Worm (Caenorhabditis elegans) whole organism, L3 larva: ENCODE measurements around the gene ZK185.4.

Experiments
- R02D3.7 ChIP-seq: fragments of 150-350 bp; optimal IDR thresholded peaks from 2 replicates; lab custom pipeline; 2014; ENCODE audit warnings: missing biosample characterization, missing genetic modification characterization
- ZK546.5 ChIP-seq: sonication (generic microtip); optimal IDR thresholded peaks from 2 replicates; lab custom pipeline; 2017; ENCODE audit warnings: missing biosample characterization, missing genetic modification characterization
- ama-1 ChIP-seq: fragments of 150-350 bp; optimal IDR thresholded peaks from 2 replicates; lab custom pipeline; 2018
- ceh-16 ChIP-seq: sonication (generic microtip); optimal IDR thresholded peaks from 2 replicates; lab custom pipeline; 2017; ENCODE audit warnings: missing biosample characterization, missing genetic modification characterization
- ceh-9 ChIP-seq: sonication (generic microtip); optimal IDR thresholded peaks from 2 replicates; lab custom pipeline; 2018; ENCODE audit warnings: missing biosample characterization, missing genetic modification characterization
- daf-12 ChIP-seq: fragments of 150-350 bp; optimal IDR thresholded peaks from 2 replicates; lab custom pipeline; 2014; ENCODE audit warnings: missing biosample characterization, missing genetic modification reagents, missing genetic modification characterization
- egl-27 ChIP-seq: sonication (generic microtip); optimal IDR thresholded peaks from 4 replicates; lab custom pipeline; 2017; ENCODE audit warnings: missing biosample characterization, missing genetic modification reagents, missing genetic modification characterization
- elt-1 ChIP-seq: fragments of 150-350 bp; optimal IDR thresholded peaks from 2 replicates; lab custom pipeline; 2014; ENCODE audit warnings: missing biosample characterization, missing genetic modification characterization
- elt-2 ChIP-seq: sonication (generic microtip); optimal IDR thresholded peaks from 2 replicates; lab custom pipeline; 2016; ENCODE audit warnings: missing genetic modification reagents, mild to moderate bottlenecking, missing genetic modification characterization, missing compliant biosample characterization
- elt-3 ChIP-seq, 3 experiments: fragments of 150-350 bp in 1 of 3; sonication (generic microtip) in 2 of 3; optimal IDR thresholded peaks; 2 replicates in 2 of 3; 4 replicates in 1 of 3; lab custom pipeline; 2014 to 2017; ENCODE audit warnings: missing biosample characterization in 3 of 3, missing genetic modification characterization in 3 of 3
- eor-1 ChIP-seq, 2 experiments: fragments of 150-350 bp; optimal IDR thresholded peaks; 2 replicates each; lab custom pipeline; 2014 to 2018; ENCODE audit warnings: missing biosample characterization in 2 of 2, missing genetic modification characterization in 2 of 2
- fkh-10 ChIP-seq: sonication (generic microtip); optimal IDR thresholded peaks from 2 replicates; lab custom pipeline; 2017; ENCODE audit warnings: missing biosample characterization, missing genetic modification reagents, missing genetic modification characterization
- hmg-11 ChIP-seq: sonication (generic microtip); optimal IDR thresholded peaks from 2 replicates; lab custom pipeline; 2016; ENCODE audit warnings: missing genetic modification characterization, missing compliant biosample characterization
- lin-15B ChIP-seq: fragments of 150-350 bp; optimal IDR thresholded peaks from 2 replicates; lab custom pipeline; 2014; ENCODE audit warnings: missing biosample characterization, missing genetic modification characterization
- lin-39 ChIP-seq: fragments of 150-350 bp; optimal IDR thresholded peaks from 2 replicates; lab custom pipeline; 2018; ENCODE audit warnings: missing biosample characterization, missing genetic modification reagents, missing genetic modification characterization
- lsy-12 ChIP-seq: sonication (generic microtip); optimal IDR thresholded peaks from 2 replicates; lab custom pipeline; 2016; ENCODE audit warnings: mild to moderate bottlenecking, missing genetic modification characterization, missing compliant biosample characterization
- mdl-1 ChIP-seq: fragments of 150-350 bp; optimal IDR thresholded peaks from 2 replicates; lab custom pipeline; 2014; ENCODE audit warnings: missing biosample characterization, missing genetic modification characterization
- mml-1 ChIP-seq: fragments of 150-350 bp; sonication (generic microtip); optimal IDR thresholded peaks from 3 replicates; lab custom pipeline; 2014; ENCODE audit warnings: missing biosample characterization, missing genetic modification characterization
- nfya-1 ChIP-seq: sonication (generic microtip); optimal IDR thresholded peaks from 2 replicates; lab custom pipeline; 2017; ENCODE audit warnings: missing genetic modification characterization, mild to moderate bottlenecking, missing compliant biosample characterization, antibody characterized with exemption, moderate library complexity; ENCODE audit not compliant: insufficient read depth
- nhr-11 ChIP-seq: fragments of 150-350 bp; optimal IDR thresholded peaks from 2 replicates; lab custom pipeline; 2014; ENCODE audit warnings: missing biosample characterization, missing genetic modification characterization
- nhr-12 ChIP-seq: fragments of 150-350 bp; optimal IDR thresholded peaks from 2 replicates; lab custom pipeline; 2014; ENCODE audit warnings: missing biosample characterization, missing genetic modification characterization
- nhr-23 ChIP-seq: fragments of 150-350 bp; optimal IDR thresholded peaks from 2 replicates; lab custom pipeline; 2014; ENCODE audit warnings: missing biosample characterization, missing genetic modification reagents, missing genetic modification characterization
- nhr-237 ChIP-seq: fragments of 150-350 bp; optimal IDR thresholded peaks from 2 replicates; lab custom pipeline; 2014; ENCODE audit warnings: missing biosample characterization, missing genetic modification characterization
- nhr-67 ChIP-seq: fragments of 150-350 bp; optimal IDR thresholded peaks from 2 replicates; lab custom pipeline; 2014; ENCODE audit warnings: missing biosample characterization, missing genetic modification characterization
- pha-4 ChIP-seq: fragments of 150-350 bp; optimal IDR thresholded peaks from 2 replicates; lab custom pipeline; 2014; ENCODE audit warnings: missing biosample characterization, missing genetic modification reagents, missing genetic modification characterization
- pqm-1 ChIP-seq: fragments of 150-350 bp; optimal IDR thresholded peaks from 2 replicates; lab custom pipeline; 2017; ENCODE audit warnings: missing biosample characterization, missing genetic modification characterization, inconsistent platforms
- sea-2 ChIP-seq: fragments of 150-350 bp; sonication (generic microtip); optimal IDR thresholded peaks from 4 replicates; lab custom pipeline; 2014; ENCODE audit warnings: missing biosample characterization, missing genetic modification reagents, missing genetic modification characterization
- skn-1 ChIP-seq: fragments of 150-350 bp; optimal IDR thresholded peaks from 2 replicates; lab custom pipeline; 2014; ENCODE audit warnings: missing biosample characterization, missing genetic modification characterization
- snpc-4 ChIP-seq: fragments of 150-350 bp; optimal IDR thresholded peaks from 2 replicates; lab custom pipeline; 2014; ENCODE audit warnings: missing biosample characterization, missing genetic modification characterization
- tbx-2 ChIP-seq: sonication (generic microtip); optimal IDR thresholded peaks from 2 replicates; lab custom pipeline; 2016; ENCODE audit warnings: mild to moderate bottlenecking, missing genetic modification characterization, missing compliant biosample characterization
- unc-39 ChIP-seq: sonication (generic microtip); optimal IDR thresholded peaks from 4 replicates; lab custom pipeline; 2017; ENCODE audit warnings: missing biosample characterization, missing genetic modification characterization
- unc-62 ChIP-seq: fragments of 150-350 bp; sonication (generic microtip); optimal IDR thresholded peaks from 4 replicates; lab custom pipeline; 2014; ENCODE audit warnings: missing biosample characterization, missing genetic modification reagents, missing genetic modification characterization
- zag-1 ChIP-seq: fragments of 150-350 bp; optimal IDR thresholded peaks from 2 replicates; lab custom pipeline; 2014; ENCODE audit warnings: missing biosample characterization, missing genetic modification characterization
- ztf-11 ChIP-seq: fragments of 150-350 bp; optimal IDR thresholded peaks from 2 replicates; lab custom pipeline; 2014; ENCODE audit warnings: missing biosample characterization, missing genetic modification characterization
- ztf-4 ChIP-seq: fragments of 150-350 bp; optimal IDR thresholded peaks from 2 replicates; lab custom pipeline; 2014; ENCODE audit warnings: missing biosample characterization, missing genetic modification characterization

The ZK185.4 gene

DNA sequence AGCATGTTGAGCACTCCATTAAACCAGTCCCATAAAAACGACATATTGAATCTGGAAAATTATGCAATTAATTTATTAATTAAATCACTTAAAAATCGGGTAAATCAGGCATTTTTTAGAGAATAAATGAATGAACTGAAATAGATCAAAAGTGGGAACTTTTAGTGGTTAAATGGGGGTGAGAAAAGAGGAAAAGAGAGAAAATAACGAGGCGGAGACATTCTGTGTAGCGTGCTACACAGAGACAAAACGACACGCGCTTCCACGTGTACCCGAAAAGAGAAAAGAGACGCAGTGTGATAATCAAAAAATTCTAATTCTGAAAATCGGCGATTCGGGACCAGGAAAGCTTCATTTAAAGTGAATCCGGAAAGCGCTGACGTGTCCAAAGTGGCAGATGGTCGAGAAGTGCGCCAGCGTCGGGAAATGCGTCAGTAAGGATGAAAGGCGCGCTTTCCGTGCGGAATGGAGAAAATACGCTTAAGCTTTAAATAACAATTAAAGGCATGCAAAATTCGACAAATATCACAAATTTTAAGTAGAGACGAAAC is 19.6 kb downstream of the ZK185.4 start, which contains the start of gene sar-1 (continued):
- TF ChIP-seq eor-1 (tag; optimal IDR thresholded peaks at IDR 0.05; lab: Kevin White, UChicago) (no peak), tbx-2 (peak; percentile 77), nhr-23 (peak; percentile 63), R02D3.7 (tag; lab: Kevin White, UChicago) (peak; percentile 40), pqm-1 (tag; lab: Kevin White, UChicago) (peak; percentile 57), nhr-67 (tag; lab: Kevin White, UChicago) (no peak), unc-39 (tag; lab: Kevin White, UChicago) (no peak), lsy-12 (tag; lab: Kevin White, UChicago) (peak; percentile 83), snpc-4 (tag; lab: Kevin White, UChicago) (peak; percentile 66), skn-1 (peak; percentile 49), nhr-12 (no peak), mml-1 (no peak)

DNA sequence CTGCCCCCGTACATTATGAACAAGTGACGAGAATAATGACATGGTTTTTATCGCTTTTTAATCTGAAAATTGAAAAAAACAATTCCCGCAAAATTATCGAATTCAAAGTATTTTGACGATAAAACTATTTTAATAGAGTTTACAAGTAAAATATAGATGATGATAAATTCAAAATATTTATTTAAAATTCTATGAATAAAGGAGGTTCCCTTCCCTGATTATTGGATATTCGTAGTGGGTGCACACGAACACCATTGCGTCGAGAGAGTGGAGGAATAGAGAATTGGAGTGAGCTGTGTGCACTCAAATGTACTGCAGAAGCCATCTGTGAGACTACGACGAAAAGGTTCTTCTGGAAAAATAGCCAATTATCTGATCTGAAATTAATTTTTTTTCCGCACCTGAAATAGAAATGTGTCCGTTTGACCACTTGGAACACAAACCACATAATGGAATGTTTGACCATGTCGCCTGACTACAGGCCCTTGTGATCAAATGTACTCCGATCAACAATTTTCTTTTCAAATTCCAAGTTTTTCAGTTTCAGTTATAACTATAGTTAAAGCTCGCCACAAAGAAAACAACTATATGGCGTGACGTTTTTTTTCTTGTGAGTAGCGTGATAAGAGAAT is 21.6 kb downstream of the ZK185.4 start, which contains the start of the genes rfth-1 and ZK180.8:
Gene rfth-1 (minus strand): TSS at position 51 of the 632 bp plus-strand sequence.
Gene ZK180.8 (minus strand): TSS at position 466 of the 632 bp plus-strand sequence.
- TF ChIP-seq tbx-2 (no peak), unc-39 (tag; lab: Kevin White, UChicago) (no peak), skn-1 (no peak), hmg-11 (tag; lab: Kevin White, UChicago) (peak; percentile 2), nhr-12 (no peak), unc-62 (GFP tag; lab: Kevin White, UChicago) (no peak), elt-1 (no peak), nhr-67 (tag; lab: Kevin White, UChicago) (no peak), egl-27 (no peak), pha-4 (tag; lab: Kevin White, UChicago) (peak; percentile 30), zag-1 (tag; lab: Kevin White, UChicago) (no peak), nhr-237 (no peak), ceh-16 (tag; lab: Kevin White, UChicago) (no peak), ama-1 (peak; percentile 0), mml-1 (no peak), ztf-4 (tag; lab: Kevin White, UChicago) (no peak), nfya-1 (no peak), snpc-4 (tag; lab: Kevin White, UChicago) (no peak)
- TF ChIP-seq, all 47 proteins: peak for 3

DNA sequence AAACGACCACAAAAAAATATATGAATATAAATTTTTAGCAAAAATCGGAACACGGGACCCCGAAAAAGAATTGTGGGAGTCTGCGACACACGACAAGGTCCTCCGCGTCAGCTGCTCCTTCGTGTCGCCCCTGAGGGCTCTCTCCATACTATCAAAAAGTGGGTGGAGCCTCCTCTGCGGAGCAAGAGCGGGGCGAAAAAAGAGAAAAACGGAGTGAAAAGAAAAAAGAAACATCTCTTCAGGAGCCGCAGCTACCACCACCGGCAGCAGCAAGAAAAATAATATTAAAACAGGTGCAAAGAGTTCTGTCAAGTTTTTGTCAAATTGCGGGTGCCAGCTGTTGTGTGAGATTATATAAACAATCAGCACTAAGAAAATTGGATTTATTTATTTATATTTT is 26.3 kb downstream of the ZK185.4 start, which contains the start of gene gbb-2:
Gene gbb-2 (minus strand): TSS at position 112 of the 400 bp plus-strand sequence.
- TF ChIP-seq lin-39 (peak; percentile 40), zag-1 (tag; lab: Kevin White, UChicago) (no peak), hmg-11 (tag; lab: Kevin White, UChicago) (no peak), nfya-1 (peak; percentile 38)
- TF ChIP-seq, all 47 proteins: peak for 2

DNA sequence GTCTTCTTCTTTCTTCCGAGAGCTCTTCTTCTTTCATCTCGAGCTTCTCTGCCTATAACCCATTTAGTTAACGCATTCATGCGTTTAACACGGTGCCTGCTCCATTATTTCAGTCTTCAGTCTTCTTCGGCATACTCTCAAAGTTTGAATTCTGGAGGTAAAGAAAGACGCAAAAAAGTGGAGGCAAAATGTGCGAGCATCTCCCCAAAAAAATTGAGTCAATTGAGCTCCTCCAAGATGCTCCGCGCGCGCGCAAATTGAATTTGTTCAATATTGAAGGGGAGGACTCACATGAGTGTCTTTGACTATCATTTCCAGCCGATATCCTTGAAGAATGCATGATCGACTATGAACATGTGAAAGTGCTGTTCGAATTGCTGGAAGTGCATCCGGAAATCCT is 27.8 kb downstream of the ZK185.4 start:
- TF ChIP-seq hmg-11 (tag; lab: Kevin White, UChicago) = no peak
- TF ChIP-seq R02D3.7 (tag; lab: Kevin White, UChicago) = no peak
- no peak for TF ChIP-seq ceh-9 (tag; lab: Kevin White, UChicago)
- no peak for TF ChIP-seq unc-39 (tag; lab: Kevin White, UChicago)
- TF ChIP-seq fkh-10 (GFP tag; lab: Kevin White, UChicago) = peak; percentile 47

DNA sequence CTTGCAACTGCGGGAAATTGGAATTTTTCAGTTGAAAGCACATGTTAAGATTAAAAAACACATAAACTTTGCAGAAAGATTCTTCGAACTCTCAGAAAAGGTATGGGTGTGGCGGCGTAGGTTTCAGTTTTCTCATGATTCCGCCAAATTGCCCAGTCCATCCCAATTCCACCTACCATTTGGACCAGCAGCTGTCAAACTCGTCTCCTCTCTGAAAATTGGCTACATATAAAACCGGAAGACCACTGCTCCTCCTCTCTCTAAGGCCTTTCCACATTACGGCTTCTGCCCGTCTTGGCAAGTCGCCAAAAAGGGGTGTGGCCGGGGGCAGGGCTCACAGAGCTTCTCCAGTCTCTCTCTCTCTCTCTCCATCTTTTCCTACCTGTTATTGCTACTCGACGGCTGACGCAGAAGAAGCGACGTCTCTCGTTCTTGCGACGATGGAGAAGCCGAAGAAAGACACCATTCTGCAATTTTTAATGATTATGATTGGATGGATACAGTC is 42.7 kb downstream of the ZK185.4 start, which contains the start of gene ZK180.7:
Gene ZK180.7 (plus strand): TSS at position 395 of the 505 bp plus-strand sequence.
- TF ChIP-seq nhr-67 (tag; lab: Kevin White, UChicago) (no peak), lin-15B (tag; lab: Kevin White, UChicago) (no peak), zag-1 (tag; lab: Kevin White, UChicago) (no peak), nhr-237 (no peak), elt-2 (tag; lab: Kevin White, UChicago) (no peak), sea-2 (GFP tag; lab: Kevin White, UChicago) (no peak), mdl-1 (tag; lab: Kevin White, UChicago) (no peak), ZK546.5 (tag; lab: Kevin White, UChicago) (no peak), nhr-11 (tag; lab: Kevin White, UChicago) (no peak), hmg-11 (tag; lab: Kevin White, UChicago) (no peak), mml-1 (no peak), ztf-11 (tag; lab: Kevin White, UChicago) (no peak), daf-12 (no peak), ceh-16 (tag; lab: Kevin White, UChicago) (no peak), ztf-4 (tag; lab: Kevin White, UChicago) (no peak), ceh-9 (tag; lab: Kevin White, UChicago) (no peak), elt-3 (tag; optimal IDR thresholded peaks at IDR 0.05; lab: Kevin White, UChicago) (no peak), elt-1 (no peak)
